Worm (Caenorhabditis elegans): ENCODE measurements around the gene nxf-2.

The nxf-2 gene

DNA sequence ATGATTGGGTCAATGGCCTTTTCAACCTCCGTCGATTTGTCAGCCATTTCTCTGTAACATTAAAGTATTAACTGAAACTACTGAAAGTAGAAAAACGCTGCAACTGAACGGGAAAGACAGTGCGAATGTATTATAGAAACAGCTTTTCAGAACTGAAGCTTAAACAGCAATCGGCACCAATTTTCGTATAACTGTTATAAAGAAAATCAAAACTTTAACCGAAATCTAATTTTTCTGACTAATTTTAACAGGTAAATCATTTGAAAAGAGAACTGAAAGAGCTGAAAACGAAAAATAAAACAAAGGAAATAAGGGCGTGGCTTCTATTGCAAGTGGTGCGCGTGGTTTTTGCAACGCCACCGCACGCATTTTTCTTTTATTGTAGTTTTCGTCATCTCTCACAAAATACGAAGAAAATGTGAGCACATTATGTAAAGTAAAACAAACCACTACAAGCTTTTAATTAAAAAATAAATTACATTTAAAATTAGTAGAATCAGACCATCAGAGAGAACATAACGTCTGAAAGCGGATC lies 7.4 kb upstream of the nxf-2 start, which contains the start of gene rrsr-1 (continued):
- TF ChIP-seq hrde-1 (tag; optimal IDR thresholded peaks at IDR 0.05; ENCODE audit: borderline replicate concordance) (no peak), mcd-1 (GFP tag; IDR thresholded peaks at IDR 0.05) (0 out of 2 replicates have a peak, but pooled peaks have one; percentile 20), rpc-1 (optimal IDR thresholded peaks at IDR 0.05) (peak; percentile 11), rpc-1 (tag; optimal IDR thresholded peaks at IDR 0.05) (no peak), F55B11.4 (tag; optimal IDR thresholded peaks at IDR 0.05; ENCODE audit: borderline replicate concordance, insufficient read depth) (no peak), tbp1 (GFP tag; optimal IDR thresholded peaks at IDR 0.05) (no peak), hmg-1.2 (GFP tag; IDR thresholded peaks at IDR 0.05) (no peak), Y53F4B.3 (GFP tag; IDR thresholded peaks at IDR 0.05) (no peak), gei-17 (GFP tag; optimal IDR thresholded peaks at IDR 0.05) (no peak), B0336.3 (GFP tag; IDR thresholded peaks at IDR 0.05) (no peak), Y56A3A.18 (GFP tag; IDR thresholded peaks at IDR 0.05) (no peak), bed-2 (GFP tag; IDR thresholded peaks at IDR 0.05) (no peak), ceh-100 (GFP tag; IDR thresholded peaks at IDR 0.05) (peak; percentile 78), egrh-3 (GFP tag; IDR thresholded peaks at IDR 0.05) (no peak), T26A5.8 (tag; optimal IDR thresholded peaks at IDR 0.05) (no peak), dpff-1 (tag; optimal IDR thresholded peaks at IDR 0.05) (no peak), snpc-3.4 (tag; optimal IDR thresholded peaks at IDR 0.05) (peak; percentile 14), lin-54 (GFP tag; optimal IDR thresholded peaks at IDR 0.05) (no peak), ama-1 (optimal IDR thresholded peaks at IDR 0.05) (no peak), ama-1 (GFP tag; optimal IDR thresholded peaks at IDR 0.05) (no peak)

DNA sequence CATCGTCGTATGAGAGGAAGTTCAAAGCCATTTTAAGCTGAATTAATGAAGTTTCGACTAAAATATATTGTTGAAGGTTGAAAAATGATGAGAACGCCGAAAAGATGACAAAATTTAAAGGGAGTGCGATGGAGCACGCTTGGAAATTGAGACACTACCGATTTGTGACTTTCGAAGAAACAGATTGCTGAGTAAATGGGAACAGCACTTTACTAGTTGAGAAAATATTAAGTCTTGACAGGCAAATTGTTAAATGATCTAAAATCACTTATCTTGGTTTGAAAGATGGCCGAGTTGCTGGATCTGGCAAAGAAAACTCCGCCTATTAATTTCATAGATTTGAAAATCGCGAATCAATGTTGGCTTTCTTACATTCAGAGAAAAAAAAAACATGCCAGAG lies 5.6 kb upstream of the nxf-2 start, which contains the start of gene rpoa-12:
Gene rpoa-12, minus strand, starts transcription at position 37 of the 400 bp plus-strand sequence.
- TF ChIP-seq chd-7 (tag; optimal IDR thresholded peaks at IDR 0.05) (no peak), egl-18 (GFP tag; IDR thresholded peaks at IDR 0.05) (no peak), let-607 (tag; optimal IDR thresholded peaks at IDR 0.05) (no peak), mel-28 (tag; optimal IDR thresholded peaks at IDR 0.05; ENCODE audit: borderline replicate concordance) (no peak), unc-130 (GFP tag; optimal IDR thresholded peaks at IDR 0.05) (peak; percentile 8), snpc-4 (GFP tag; optimal IDR thresholded peaks at IDR 0.05) (no peak), snpc-4 (tag; optimal IDR thresholded peaks at IDR 0.05) (peak in 1 of 4 experiments; percentile 42), ztf-6 (GFP tag; IDR thresholded peaks at IDR 0.05) (no peak), tbx-9 (tag; optimal IDR thresholded peaks at IDR 0.05; ENCODE audit: borderline replicate concordance) (no peak), atf-7 (tag; optimal IDR thresholded peaks at IDR 0.05) (no peak), lin-35 (GFP tag; optimal IDR thresholded peaks at IDR 0.05) (no peak), B0019.2 (GFP tag; conservative IDR thresholded peaks at IDR 0.05) (no peak), madf-3 (GFP tag; IDR thresholded peaks at IDR 0.05) (no peak), tlf-1 (GFP tag; optimal IDR thresholded peaks at IDR 0.05) (no peak), madf-8 (GFP tag; conservative IDR thresholded peaks at IDR 0.05) (no peak), nfyb-1 (GFP tag; IDR thresholded peaks at IDR 0.05) (no peak), him-1 (tag; optimal IDR thresholded peaks at IDR 0.05) (no peak), die-1 (tag; optimal IDR thresholded peaks at IDR 0.05) (no peak), hmg-20 (GFP tag; IDR thresholded peaks at IDR 0.05) (no peak), hsf-1 (GFP tag; IDR thresholded peaks at IDR 0.05) (0 out of 2 replicates have a peak, but pooled peaks have one; percentile 38), dpl-1 (GFP tag; optimal IDR thresholded peaks at IDR 0.05) (no peak), nhr-27 (tag; optimal IDR thresholded peaks at IDR 0.05) (no peak), ZK185.1 (tag; optimal IDR thresholded peaks at IDR 0.05; ENCODE audit: poor library complexity, severe bottlenecking) (no peak), egl-44 (GFP tag; IDR thresholded peaks at IDR 0.05) (no peak), bed-2 (GFP tag; IDR thresholded peaks at IDR 0.05) (no peak), akir-1 (GFP tag; optimal IDR thresholded peaks at IDR 0.05) (no peak), B0035.1 (tag; optimal IDR thresholded peaks at IDR 0.05) (no peak), nfya-2 (GFP tag; IDR thresholded peaks at IDR 0.05) (no peak), F39B2.1 (GFP tag; IDR thresholded peaks at IDR 0.05) (no peak), rec-8 (tag; optimal IDR thresholded peaks at IDR 0.05) (no peak)
